Fruit fly (Drosophila melanogaster): Measurements from ENCODE around the gene Snapin.

DNA sequence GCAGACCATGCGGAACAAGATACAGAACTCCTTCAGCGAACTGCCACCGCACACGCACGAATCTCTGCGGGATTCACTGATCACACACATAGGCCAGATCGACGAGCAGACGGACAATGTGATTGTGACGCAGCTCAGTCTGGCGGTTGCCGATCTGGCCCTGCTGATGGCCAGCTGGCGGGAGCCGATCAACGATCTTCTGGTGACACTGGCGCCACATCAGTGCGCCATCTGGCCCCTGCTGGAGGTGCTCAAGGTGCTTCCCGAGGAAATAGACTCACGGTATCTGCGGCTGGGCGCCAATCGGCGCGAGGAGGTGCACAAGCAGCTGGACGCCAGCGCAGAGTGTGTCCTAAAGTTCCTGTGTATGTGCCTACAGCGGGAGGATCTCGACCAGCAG, 811 bp upstream of the Snapin start:
- TF ChIP-seq CG8478 (optimal IDR thresholded peaks at IDR 0.05) (no peak), CTCF (optimal IDR thresholded peaks at IDR 0.05) (no peak)
